Fruit fly (Drosophila melanogaster) whole organism: ENCODE results near the gene CSN6.

Experiments
- pan ChIP-seq: fragments of >200 bp; optimal IDR thresholded peaks from 2 replicates; lab custom pipeline; 2017
- psq ChIP-seq: fragments of >200 bp; optimal IDR thresholded peaks from 2 replicates; lab custom pipeline; 2017
- usp ChIP-seq: fragments of >200 bp; optimal IDR thresholded peaks from 2 replicates; lab custom pipeline; 2017; ENCODE audit warnings: missing biosample characterization, missing genetic modification characterization, mixed read lengths

DNA sequence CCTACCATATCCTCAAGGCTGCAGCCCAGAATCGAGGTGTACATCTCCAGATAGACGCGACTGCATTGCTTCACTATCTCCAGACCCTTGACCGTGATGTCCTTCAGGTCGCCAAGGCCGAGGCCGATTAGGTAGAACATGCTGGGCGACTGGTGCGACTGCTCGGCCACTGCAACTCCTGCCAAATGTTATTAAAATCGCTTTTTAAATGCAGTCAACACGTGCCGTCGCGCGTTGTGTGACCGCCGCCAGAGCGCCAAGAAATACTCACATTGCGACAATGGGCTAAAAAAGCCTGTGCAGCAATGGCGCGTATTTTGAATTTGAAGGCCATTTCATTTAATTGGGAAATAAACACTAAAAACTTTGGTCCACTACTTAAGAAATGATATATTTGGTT, 2.4 kb downstream of the CSN6 start, which contains the start of gene Dph5:
- no peak for TF ChIP-seq psq
- TF ChIP-seq usp (GFP tag; lab: Kevin White, UChicago), result no peak
- TF ChIP-seq pan (lab: Kevin White, UChicago), result no peak
